Worm (Caenorhabditis elegans): ENCODE data around the gene T25F10.4.

The T25F10.4 gene

DNA sequence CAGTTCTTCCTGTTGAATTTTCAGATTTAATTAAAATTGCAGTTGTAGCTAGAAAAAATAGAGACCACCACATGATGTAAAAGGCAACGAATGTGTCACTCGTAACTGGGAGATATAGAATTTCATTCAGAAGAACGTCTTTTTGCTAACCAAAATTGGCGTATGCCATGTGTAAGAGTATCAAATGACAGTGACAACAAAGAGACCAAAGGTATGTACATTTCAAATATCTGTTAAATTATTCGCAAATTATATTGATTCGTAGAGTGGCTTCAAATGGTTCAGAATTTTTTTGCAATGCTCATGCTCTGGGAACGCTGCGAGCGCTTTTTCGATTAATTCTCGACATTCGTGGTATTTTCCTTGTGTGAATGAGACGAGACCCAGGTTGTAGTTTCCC, at the start of gene T25F10.4:
Gene T25F10.4, minus strand, starts transcription at position 101 of the 400 bp plus-strand sequence.
- TF ChIP-seq mep-1 (tag; optimal IDR thresholded peaks at IDR 0.05): no peak
- TF ChIP-seq ztf-4 (tag; optimal IDR thresholded peaks at IDR 0.05): no peak
- TF ChIP-seq nhr-76 (tag; optimal IDR thresholded peaks at IDR 0.05): no peak
- TF ChIP-seq ceh-88 (GFP tag; IDR thresholded peaks at IDR 0.05): no peak
- TF ChIP-seq sox-4 (tag; optimal IDR thresholded peaks at IDR 0.05): no peak
- no peak for TF ChIP-seq snu-23 (GFP tag; optimal IDR thresholded peaks at IDR 0.05)
- no peak for TF ChIP-seq ceh-82 (tag; optimal IDR thresholded peaks at IDR 0.05)
- TF ChIP-seq zag-1 (tag; optimal IDR thresholded peaks at IDR 0.05): no peak

DNA sequence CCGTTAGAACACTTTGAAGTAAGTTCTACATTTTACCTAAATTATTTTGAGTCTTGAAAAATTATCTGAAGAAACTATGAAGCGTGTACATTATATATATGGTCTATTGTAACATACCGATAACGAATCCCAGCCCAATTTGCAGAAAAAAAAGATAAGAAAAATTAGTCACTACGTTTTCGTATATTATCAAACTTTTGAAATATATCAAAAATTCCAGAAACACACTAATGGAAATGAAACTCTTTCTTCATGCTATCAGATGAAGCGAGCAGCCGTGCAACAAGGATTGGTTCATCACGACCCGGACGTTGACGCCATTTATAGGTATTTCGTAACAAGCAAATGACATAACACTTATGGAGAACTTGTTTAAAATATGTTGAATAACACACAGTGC, 49.6 kb upstream of the T25F10.4 start:
- TF ChIP-seq pax-3 (tag; optimal IDR thresholded peaks at IDR 0.05) (no peak), elt-2 (tag; optimal IDR thresholded peaks at IDR 0.05) (peak; percentile 77), tlp-1 (tag; optimal IDR thresholded peaks at IDR 0.05) (peak; percentile 50)

DNA sequence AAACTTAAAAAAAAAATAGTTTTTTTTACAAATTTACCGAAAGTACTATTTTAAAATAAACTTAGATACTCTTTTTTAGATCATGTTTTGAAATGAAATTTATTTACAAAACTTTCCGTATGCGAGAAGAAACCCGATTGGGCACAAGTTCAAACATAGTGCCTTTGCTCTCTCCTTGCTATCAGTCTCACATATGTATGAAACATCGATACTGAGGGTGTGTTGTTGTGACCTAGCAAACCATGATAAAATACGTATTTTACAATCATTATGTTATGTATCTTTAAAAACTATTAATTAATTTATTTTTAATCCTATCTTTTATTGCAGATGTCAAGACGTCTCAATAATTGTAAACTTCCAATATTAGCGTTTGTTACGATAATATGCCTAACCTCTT, 47.8 kb upstream of the T25F10.4 start:
- TF ChIP-seq C34B4.2 (tag; optimal IDR thresholded peaks at IDR 0.05) (no peak), elt-2 (tag; optimal IDR thresholded peaks at IDR 0.05) (peak; percentile 32)

DNA sequence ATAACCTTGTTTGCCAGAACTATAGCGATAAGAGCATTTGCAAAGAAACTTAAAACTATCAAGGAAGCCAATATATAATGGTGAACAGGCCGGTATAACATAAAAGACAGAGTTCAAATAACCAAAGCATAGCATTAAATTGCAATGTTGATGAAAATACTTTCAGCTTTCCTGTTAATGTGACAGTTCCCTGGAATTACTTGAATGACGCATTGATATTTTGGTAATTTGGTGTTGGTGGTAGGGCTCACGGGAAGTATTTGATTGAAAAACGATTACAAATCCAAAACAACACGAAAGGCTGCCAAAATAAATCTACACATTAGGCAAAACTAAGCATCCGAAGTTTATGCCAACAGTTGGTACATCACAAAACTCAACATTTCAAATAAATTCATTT, 46.7 kb upstream of the T25F10.4 start, which contains the start of gene dmsr-16:
Gene dmsr-16, minus strand, starts transcription at position 101 of the 400 bp plus-strand sequence.
- no peak for TF ChIP-seq mef-2 (tag; optimal IDR thresholded peaks at IDR 0.05)
- TF ChIP-seq swsn-7 (tag; optimal IDR thresholded peaks at IDR 0.05): no peak
- no peak for TF ChIP-seq nhr-237 (tag; optimal IDR thresholded peaks at IDR 0.05)
- TF ChIP-seq ceh-88 (GFP tag; IDR thresholded peaks at IDR 0.05): no peak
- no peak for TF ChIP-seq mdl-1 (tag; optimal IDR thresholded peaks at IDR 0.05)
- no peak for TF ChIP-seq Y116A8C.19 (tag; optimal IDR thresholded peaks at IDR 0.05; ENCODE audit: borderline replicate concordance)
- no peak for TF ChIP-seq mep-1 (tag; optimal IDR thresholded peaks at IDR 0.05)
- TF ChIP-seq egl-27 (tag; optimal IDR thresholded peaks at IDR 0.05): no peak
- no peak for TF ChIP-seq lin-39 (tag; optimal IDR thresholded peaks at IDR 0.05)
- no peak for TF ChIP-seq nhr-90 (tag; optimal IDR thresholded peaks at IDR 0.05; ENCODE audit: poor library complexity)
- no peak for TF ChIP-seq hpl-2 (GFP tag; optimal IDR thresholded peaks at IDR 0.05)
- no peak for TF ChIP-seq nhr-28 (tag; optimal IDR thresholded peaks at IDR 0.05)
- no peak for TF ChIP-seq nhr-85 (tag)

DNA sequence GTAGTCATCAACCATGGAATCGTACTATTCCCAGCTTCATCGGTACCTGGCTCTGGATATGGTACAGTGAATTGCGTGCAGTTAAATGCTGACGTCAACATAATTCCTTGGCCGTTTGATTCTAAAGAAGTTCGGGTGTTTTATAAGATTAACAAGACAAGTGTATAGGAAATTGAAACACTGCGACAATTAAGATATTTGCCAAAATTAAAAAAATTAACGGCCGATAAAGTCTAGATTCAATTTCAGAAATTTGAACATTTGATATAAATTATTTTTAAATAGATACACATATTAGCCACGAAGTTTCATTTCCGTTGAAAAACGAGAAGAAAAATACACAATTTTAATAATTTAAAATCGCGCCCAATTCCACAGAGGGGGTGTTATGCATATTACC, 44.1 kb upstream of the T25F10.4 start, which contains the start of gene dmsr-12:
Gene dmsr-12, minus strand, starts transcription at position 101 of the 400 bp plus-strand sequence.
- TF ChIP-seq unc-30 (tag; optimal IDR thresholded peaks at IDR 0.05) (no peak), lin-15B (tag; optimal IDR thresholded peaks at IDR 0.05) (no peak), mdl-1 (tag; optimal IDR thresholded peaks at IDR 0.05) (no peak), F16B12.6 (tag; optimal IDR thresholded peaks at IDR 0.05) (no peak), xbp-1 (tag; optimal IDR thresholded peaks at IDR 0.05) (no peak), unc-98 (GFP tag; IDR thresholded peaks at IDR 0.05) (no peak), alr-1 (tag; optimal IDR thresholded peaks at IDR 0.05; ENCODE audit: borderline replicate concordance) (no peak), lir-3 (tag; optimal IDR thresholded peaks at IDR 0.05; ENCODE audit: poor library complexity) (no peak), mab-9 (GFP tag; IDR thresholded peaks at IDR 0.05) (no peak), egl-13 (tag; optimal IDR thresholded peaks at IDR 0.05) (no peak), vab-15 (tag; optimal IDR thresholded peaks at IDR 0.05) (no peak), sup-37 (GFP tag; optimal IDR thresholded peaks at IDR 0.05) (no peak), pax-3 (tag; optimal IDR thresholded peaks at IDR 0.05) (no peak)

DNA sequence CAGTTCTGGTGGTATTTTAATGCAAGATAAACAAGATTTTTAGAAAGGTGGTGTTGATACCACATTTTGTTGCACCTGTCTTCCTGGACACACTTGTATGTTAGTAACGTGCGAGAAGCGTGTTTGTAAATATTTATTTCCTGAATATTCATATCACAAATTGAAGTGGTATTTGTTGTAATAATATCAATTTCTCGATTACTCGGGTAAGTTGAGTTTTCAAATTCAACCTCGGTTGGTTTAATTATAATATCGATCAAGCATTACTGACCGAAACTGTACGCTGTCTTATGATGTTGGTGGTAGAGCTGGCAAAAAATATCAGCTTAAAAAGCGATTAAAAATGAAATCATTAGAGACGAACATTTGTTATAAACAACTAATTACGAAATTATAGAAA, 41.7 kb upstream of the T25F10.4 start, which contains the start of gene dmsr-11:
Gene dmsr-11, minus strand, starts transcription at position 101 of the 400 bp plus-strand sequence.
- TF ChIP-seq fkh-8 (tag; optimal IDR thresholded peaks at IDR 0.05) (no peak), blmp-1 (tag; optimal IDR thresholded peaks at IDR 0.05) (no peak), vab-15 (tag; optimal IDR thresholded peaks at IDR 0.05) (no peak), lir-3 (tag; optimal IDR thresholded peaks at IDR 0.05; ENCODE audit: poor library complexity) (no peak), snu-23 (GFP tag; optimal IDR thresholded peaks at IDR 0.05) (no peak), sup-37 (GFP tag; optimal IDR thresholded peaks at IDR 0.05) (no peak), hlh-4 (tag; optimal IDR thresholded peaks at IDR 0.05) (no peak), ama-1 (optimal IDR thresholded peaks at IDR 0.05) (no peak), efl-1 (optimal IDR thresholded peaks at IDR 0.05) (no peak), efl-1 (GFP tag; optimal IDR thresholded peaks at IDR 0.05 in 1 of 2) (no peak), C34B4.2 (tag; optimal IDR thresholded peaks at IDR 0.05) (no peak), alr-1 (tag; optimal IDR thresholded peaks at IDR 0.05; ENCODE audit: borderline replicate concordance) (no peak), elt-2 (tag; optimal IDR thresholded peaks at IDR 0.05) (no peak), F16B12.6 (tag; optimal IDR thresholded peaks at IDR 0.05) (no peak), ceh-82 (tag; optimal IDR thresholded peaks at IDR 0.05) (no peak), unc-30 (tag; optimal IDR thresholded peaks at IDR 0.05) (no peak), nhr-71 (tag; optimal IDR thresholded peaks at IDR 0.05) (no peak), nhr-28 (tag; optimal IDR thresholded peaks at IDR 0.05) (no peak)

All from whole organism, L1 larva.